Worm (Caenorhabditis elegans) whole organism, late embryonic: Measurements from ENCODE around the gene T01G5.8.

Source experiments
- C38D4.7 ChIP-seq: fragments of 200-800 bp; sonication (Bioruptor generic); optimal IDR thresholded peaks from 2 replicates; lab custom pipeline; 2018; ENCODE audit warnings: mild to moderate bottlenecking, missing genetic modification characterization, moderate library complexity, missing compliant biosample characterization
- K02D7.2 ChIP-seq: sonication (generic microtip); optimal IDR thresholded peaks from 2 replicates; lab custom pipeline; 2017; ENCODE audit warnings: mild to moderate bottlenecking, missing genetic modification characterization, missing compliant biosample characterization
- Y22D7AL.16 ChIP-seq: sonication (generic microtip); optimal IDR thresholded peaks from 2 replicates; lab custom pipeline; 2016; ENCODE audit warnings: missing genetic modification characterization, missing compliant biosample characterization
- ama-1 ChIP-seq: fragments of 150-350 bp; optimal IDR thresholded peaks from 2 replicates; lab custom pipeline; 2014
- ceh-19 ChIP-seq: fragments of 200-800 bp; sonication (Bioruptor generic); optimal IDR thresholded peaks from 2 replicates; lab custom pipeline; 2018; ENCODE audit warnings: mild to moderate bottlenecking, missing genetic modification characterization, missing compliant biosample characterization
- ceh-9 ChIP-seq: sonication (generic microtip); optimal IDR thresholded peaks from 2 replicates; lab custom pipeline; 2016; ENCODE audit warnings: mild to moderate bottlenecking, missing genetic modification characterization, inconsistent platforms, missing compliant biosample characterization
- hlh-13 ChIP-seq: fragments of 200-800 bp; sonication (Bioruptor generic); optimal IDR thresholded peaks from 2 replicates; lab custom pipeline; 2018; ENCODE audit warnings: mild to moderate bottlenecking, missing genetic modification characterization, missing compliant biosample characterization
- madf-2 ChIP-seq: sonication (generic microtip); optimal IDR thresholded peaks from 2 replicates; lab custom pipeline; 2017; ENCODE audit warnings: missing genetic modification characterization, missing compliant biosample characterization
- nfya-1 ChIP-seq: sonication (generic microtip); optimal IDR thresholded peaks from 2 replicates; lab custom pipeline; 2017; ENCODE audit warnings: missing genetic modification characterization, mild to moderate bottlenecking, missing compliant biosample characterization, antibody characterized with exemption, moderate library complexity
- pqm-1 ChIP-seq: sonication (generic microtip); optimal IDR thresholded peaks from 2 replicates; lab custom pipeline; 2016; ENCODE audit warnings: missing genetic modification characterization, missing compliant biosample characterization
- rnt-1 ChIP-seq: sonication (generic microtip); optimal IDR thresholded peaks from 2 replicates; lab custom pipeline; 2016; ENCODE audit warnings: missing genetic modification characterization, missing compliant biosample characterization
- unc-42 ChIP-seq: sonication (generic microtip); optimal IDR thresholded peaks from 2 replicates; lab custom pipeline; 2016; ENCODE audit warnings: missing genotype, missing genetic modification characterization, missing compliant biosample characterization

- TF ChIP-seq Y22D7AL.16 (tag; lab: Kevin White, UChicago) (no peak), pqm-1 (tag; lab: Kevin White, UChicago) (no peak), unc-42 (tag; lab: Kevin White, UChicago) (no peak), nfya-1 (tag; lab: Kevin White, UChicago) (no peak), hlh-13 (no peak), rnt-1 (tag; lab: Kevin White, UChicago) (no peak), ceh-19 (GFP tag; lab: Kevin White, UChicago) (no peak), ceh-9 (tag; lab: Kevin White, UChicago) (no peak), C38D4.7 (GFP tag; lab: Kevin White, UChicago) (no peak), K02D7.2 (tag; lab: Kevin White, UChicago) (no peak), ama-1 (no peak), madf-2 (tag; lab: Kevin White, UChicago) (no peak)
Measured at ce11 chrV:15090457-15090856, 25.6 kb upstream of the T01G5.8 start, which contains the start of gene C01G10.17.
